Fruit fly (Drosophila melanogaster) whole organism, embryonic: Measurements from ENCODE around the gene CG7362.
A peak's percentile ranks its signal among the peaks of the same experiment; 100 is the strongest.

Experiments
- Bgb ChIP-seq: fragments of 200-800 bp; sonication (Bioruptor generic); IDR thresholded peaks from 2 replicates; pipeline ENCODE4 v1.3.6; 2022; ENCODE audit warnings: missing biosample characterization, missing genetic modification characterization; ENCODE audit not compliant: partially characterized antibody
- CG11504 ChIP-seq: fragments of 200-800 bp; sonication (Bioruptor generic); optimal IDR thresholded peaks from 3 replicates; lab custom pipeline; 2019; ENCODE audit warnings: missing biosample characterization, mild to moderate bottlenecking, missing genetic modification characterization, moderate library complexity
- CG15073 ChIP-seq: fragments of 200-800 bp; sonication (Bioruptor generic); optimal IDR thresholded peaks from 2 replicates; lab custom pipeline; 2016; ENCODE audit warnings: missing biosample characterization, missing genetic modification characterization
- CG1529 ChIP-seq: fragments of 200-800 bp; sonication (Bioruptor generic); optimal IDR thresholded peaks from 3 replicates; lab custom pipeline; 2018; ENCODE audit warnings: missing biosample characterization, missing genetic modification characterization
- CG1602 ChIP-seq: fragments of 200-800 bp; sonication (Bioruptor generic); optimal IDR thresholded peaks from 3 replicates; lab custom pipeline; 2016; ENCODE audit warnings: missing biosample characterization, missing genetic modification characterization
- CG16863 ChIP-seq: fragments of 200-800 bp; sonication (Bioruptor generic); optimal IDR thresholded peaks from 3 replicates; lab custom pipeline; 2016; ENCODE audit warnings: missing biosample characterization, missing genetic modification characterization
- CG2120 ChIP-seq: fragments of 200-800 bp; sonication (Bioruptor generic); optimal IDR thresholded peaks from 3 replicates; lab custom pipeline; 2016; ENCODE audit warnings: missing biosample characterization, missing genetic modification characterization
- CG2889 ChIP-seq: fragments of 200-800 bp; sonication (Bioruptor generic); IDR thresholded peaks from 3 replicates; pipeline ENCODE4 v1.3.6; 2022; ENCODE audit warnings: missing biosample characterization, missing genetic modification characterization
- CG33213 ChIP-seq: fragments of 200-800 bp; sonication (Bioruptor generic); optimal IDR thresholded peaks from 3 replicates; lab custom pipeline; 2016; ENCODE audit warnings: missing biosample characterization, missing genetic modification characterization
- CG3847 ChIP-seq: fragments of 200-800 bp; sonication (Bioruptor generic); IDR thresholded peaks from 2 replicates; pipeline ENCODE4 v1.3.6; 2022; ENCODE audit warnings: missing biosample characterization, missing genetic modification characterization
- CG4424 ChIP-seq: fragments of 200-800 bp; sonication (Bioruptor generic); optimal IDR thresholded peaks from 3 replicates; lab custom pipeline; 2016; ENCODE audit warnings: missing biosample characterization, missing genetic modification characterization
- CG7556 ChIP-seq: fragments of 200-800 bp; sonication (Bioruptor generic); optimal IDR thresholded peaks from 2 replicates; lab custom pipeline; 2017; ENCODE audit warnings: missing biosample characterization, mild to moderate bottlenecking, missing genetic modification characterization
- CG7963 ChIP-seq: fragments of 200-800 bp; sonication (Bioruptor generic); IDR thresholded peaks from 3 replicates; pipeline ENCODE4 v1.3.6; 2022; ENCODE audit warnings: missing biosample characterization, missing genetic modification characterization; ENCODE audit not compliant: partially characterized antibody
- CG8089 ChIP-seq: fragments of 200-800 bp; sonication (Bioruptor generic); optimal IDR thresholded peaks from 3 replicates; lab custom pipeline; 2016; ENCODE audit warnings: missing biosample characterization, missing genetic modification characterization
- CG8281 ChIP-seq: fragments of 200-800 bp; sonication (Bioruptor generic); optimal IDR thresholded peaks from 2 replicates; lab custom pipeline; 2018; ENCODE audit warnings: missing biosample characterization, mild to moderate bottlenecking, missing genetic modification characterization, moderate library complexity
- CG8290 ChIP-seq, 3 experiments: fragments of 200-800 bp; sonication (Bioruptor generic); optimal IDR thresholded peaks; 2 replicates each; lab custom pipeline; 2016 to 2019; ENCODE audit warnings: missing biosample characterization in 3 of 3, missing genetic modification characterization in 3 of 3, mild to moderate bottlenecking in 2 of 3, moderate library complexity in 1 of 3
- CG8359 ChIP-seq: fragments of 200-800 bp; sonication (Bioruptor generic); optimal IDR thresholded peaks from 2 replicates; lab custom pipeline; 2017; ENCODE audit warnings: missing biosample characterization, mild to moderate bottlenecking, missing genetic modification characterization, borderline replicate concordance
- CG9876 ChIP-seq: fragments of 200-800 bp; sonication (Bioruptor generic); optimal IDR thresholded peaks from 2 replicates; lab custom pipeline; 2016; ENCODE audit warnings: missing biosample characterization, missing genetic modification characterization
- CTCF ChIP-seq: fragments of 200-800 bp; sonication (Bioruptor generic); optimal IDR thresholded peaks from 2 replicates; lab custom pipeline; 2017; ENCODE audit warnings: missing biosample characterization, mild to moderate bottlenecking, missing genetic modification characterization, moderate library complexity
- D19A ChIP-seq: fragments of 200-800 bp; optimal IDR thresholded peaks from 3 replicates; lab custom pipeline; 2019; ENCODE audit warnings: missing biosample characterization, mild to moderate bottlenecking, missing genetic modification characterization, moderate library complexity
- H2.0 ChIP-seq: fragments of 200-800 bp; sonication (Bioruptor generic); IDR thresholded peaks from 2 replicates; pipeline ENCODE4 v1.3.6; 2022; ENCODE audit warnings: missing biosample characterization, missing genetic modification characterization
- HLH4C ChIP-seq: fragments of 200-800 bp; sonication (Bioruptor generic); IDR thresholded peaks from 3 replicates; pipeline ENCODE4 v1.3.6; 2022; ENCODE audit warnings: missing biosample characterization, missing genetic modification characterization; ENCODE audit not compliant: partially characterized antibody
- Jarid2 ChIP-seq: fragments of 200-800 bp; sonication (Bioruptor generic); optimal IDR thresholded peaks from 3 replicates; lab custom pipeline; 2017; ENCODE audit warnings: mild to moderate bottlenecking, missing biosample characterization, missing genetic modification reagents, missing genetic modification characterization
- Lim3 ChIP-seq: fragments of 200-800 bp; sonication (Bioruptor generic); IDR thresholded peaks from 2 replicates; pipeline ENCODE4 v1.3.6; 2022; ENCODE audit warnings: missing biosample characterization, missing genetic modification characterization
- Neu2 ChIP-seq: fragments of 200-800 bp; sonication (Bioruptor generic); optimal IDR thresholded peaks from 3 replicates; lab custom pipeline; 2016; ENCODE audit warnings: missing biosample characterization, missing genetic modification characterization, borderline replicate concordance
- Oaz ChIP-seq: fragments of 200-800 bp; sonication (Bioruptor generic); IDR thresholded peaks from 2 replicates; pipeline ENCODE4 v1.3.6; 2022; ENCODE audit warnings: missing biosample characterization, missing genetic modification characterization
- Oli ChIP-seq: fragments of 200-800 bp; sonication (Bioruptor generic); optimal IDR thresholded peaks from 2 replicates; lab custom pipeline; 2018; ENCODE audit warnings: missing biosample characterization, mild to moderate bottlenecking, missing genetic modification characterization, moderate library complexity
- PHDP ChIP-seq: fragments of 200-800 bp; sonication (Bioruptor generic); optimal IDR thresholded peaks from 3 replicates; lab custom pipeline; 2018; ENCODE audit warnings: missing biosample characterization, mild to moderate bottlenecking, missing genetic modification characterization, moderate library complexity
- Pdp1 ChIP-seq, 2 experiments: fragments of 200-800 bp; sonication (Bioruptor generic); optimal IDR thresholded peaks; 3 replicates each; lab custom pipeline; 2016; ENCODE audit warnings: missing biosample characterization in 2 of 2, missing genetic modification characterization in 2 of 2, mild to moderate bottlenecking in 1 of 2, moderate library complexity in 1 of 2
- Ptx1 ChIP-seq: fragments of 200-800 bp; sonication (Bioruptor generic); IDR thresholded peaks from 2 replicates; pipeline ENCODE4 v1.3.6; 2022; ENCODE audit warnings: missing biosample characterization, missing genetic modification characterization
- Rx ChIP-seq: fragments of 200-800 bp; sonication (Bioruptor generic); IDR thresholded peaks from 2 replicates; pipeline ENCODE4 v1.3.6; 2022; ENCODE audit warnings: missing biosample characterization, missing genetic modification characterization
- btn ChIP-seq: fragments of 200-800 bp; sonication (Bioruptor generic); optimal IDR thresholded peaks from 2 replicates; lab custom pipeline; 2016; ENCODE audit warnings: missing biosample characterization, missing genetic modification characterization
- chm ChIP-seq: fragments of 200-800 bp; sonication (Bioruptor generic); IDR thresholded peaks from 2 replicates; pipeline ENCODE4 v1.3.6; 2022; ENCODE audit warnings: missing biosample characterization, missing genetic modification characterization
- ci ChIP-seq: fragments of 200-800 bp; sonication (Bioruptor generic); IDR thresholded peaks from 3 replicates; pipeline ENCODE4 v1.3.6; 2022; ENCODE audit warnings: missing biosample characterization, missing genetic modification characterization
- crc ChIP-seq: fragments of 200-800 bp; sonication (Bioruptor generic); optimal IDR thresholded peaks from 2 replicates; lab custom pipeline; 2016; ENCODE audit warnings: missing biosample characterization, missing genetic modification characterization
- danr ChIP-seq: fragments of 200-800 bp; sonication (Bioruptor generic); IDR thresholded peaks from 2 replicates; pipeline ENCODE4 v1.3.6; 2022; ENCODE audit warnings: missing biosample characterization, missing genetic modification characterization
- dysf ChIP-seq: fragments of 200-800 bp; sonication (Bioruptor generic); IDR thresholded peaks from 3 replicates; pipeline ENCODE4 v1.3.6; 2022; ENCODE audit warnings: missing biosample characterization, missing genetic modification characterization
- eyg ChIP-seq: fragments of 200-800 bp; sonication (Bioruptor generic); optimal IDR thresholded peaks from 3 replicates; lab custom pipeline; 2016; ENCODE audit warnings: missing biosample characterization, missing genetic modification characterization
- grau ChIP-seq: fragments of 200-800 bp; optimal IDR thresholded peaks from 3 replicates; lab custom pipeline; 2019; ENCODE audit warnings: missing biosample characterization, mild to moderate bottlenecking, missing genetic modification characterization, moderate library complexity
- gsb ChIP-seq: fragments of 200-800 bp; sonication (Bioruptor generic); IDR thresholded peaks from 2 replicates; pipeline ENCODE4 v1.3.6; 2022; ENCODE audit warnings: missing biosample characterization, missing genetic modification characterization
- kay ChIP-seq: fragments of 200-800 bp; sonication (Bioruptor generic); optimal IDR thresholded peaks from 2 replicates; lab custom pipeline; 2016; ENCODE audit warnings: missing biosample characterization, missing genetic modification characterization
- ken ChIP-seq: fragments of 200-800 bp; sonication (Bioruptor generic); IDR thresholded peaks from 3 replicates; pipeline ENCODE4 v1.3.6; 2022; ENCODE audit warnings: missing biosample characterization, missing genetic modification characterization
- lilli ChIP-seq: fragments of 200-800 bp; sonication (Bioruptor generic); optimal IDR thresholded peaks from 3 replicates; lab custom pipeline; 2016; ENCODE audit warnings: missing biosample characterization, missing genetic modification characterization
- p53 ChIP-seq: fragments of 200-800 bp; sonication (Bioruptor generic); optimal IDR thresholded peaks from 2 replicates; lab custom pipeline; 2016; ENCODE audit warnings: missing biosample characterization, missing genetic modification characterization
- pho ChIP-seq: fragments of 200-800 bp; sonication (Bioruptor generic); optimal IDR thresholded peaks from 2 replicates; lab custom pipeline; 2016; ENCODE audit warnings: missing biosample characterization, missing genetic modification characterization
- phol ChIP-seq: fragments of 200-800 bp; sonication (Bioruptor generic); optimal IDR thresholded peaks from 3 replicates; lab custom pipeline; 2018; ENCODE audit warnings: missing biosample characterization, mild to moderate bottlenecking, missing genetic modification characterization, moderate library complexity
- psq ChIP-seq: fragments of 200-800 bp; sonication (Bioruptor generic); optimal IDR thresholded peaks from 2 replicates; lab custom pipeline; 2017; ENCODE audit warnings: missing biosample characterization, missing genetic modification characterization
- toy ChIP-seq: fragments of 200-800 bp; sonication (Bioruptor generic); IDR thresholded peaks from 2 replicates; pipeline ENCODE4 v1.3.6; 2022; ENCODE audit warnings: missing biosample characterization, missing genetic modification characterization
- trem ChIP-seq: fragments of 200-800 bp; optimal IDR thresholded peaks from 3 replicates; lab custom pipeline; 2019; ENCODE audit warnings: missing biosample characterization, mild to moderate bottlenecking, missing genetic modification characterization, moderate library complexity
- unpg ChIP-seq: fragments of 200-800 bp; sonication (Bioruptor generic); optimal IDR thresholded peaks from 3 replicates; lab custom pipeline; 2018; ENCODE audit warnings: missing biosample characterization, mild to moderate bottlenecking, missing genetic modification characterization, moderate library complexity
- wdn ChIP-seq: fragments of 200-800 bp; sonication (Bioruptor generic); IDR thresholded peaks from 2 replicates; pipeline ENCODE4 v1.3.6; 2022; ENCODE audit warnings: missing biosample characterization, missing genetic modification characterization

The CG7362 gene

dm6 chr3R:14706860-14707259 is 47.4 kb downstream of the CG7362 start (continued):
- TF ChIP-seq Bgb (GFP tag; lab: Robert Waterston, UW), result peak; percentile 69
- TF ChIP-seq H2.0 (GFP tag; lab: Robert Waterston, UW), result peak; percentile 68; the same call in 1 of the 2 replicates
- peak; percentile 62 for TF ChIP-seq Rx
- peak; percentile 12 for TF ChIP-seq D19A
- TF ChIP-seq CG1529 (GFP tag; lab: Kevin White, UChicago), result no peak
- TF ChIP-seq CG2120 (GFP tag; lab: Kevin White, UChicago), result peak; percentile 78
- TF ChIP-seq unpg (GFP tag; lab: Kevin White, UChicago), result peak; percentile 50
- no peak for TF ChIP-seq CG15073 (GFP tag; lab: Kevin White, UChicago)
- no peak for TF ChIP-seq kay (GFP tag; lab: Kevin White, UChicago)
- peak; percentile 91 for TF ChIP-seq HLH4C (GFP tag; lab: Robert Waterston, UW)
- peak; percentile 26 for TF ChIP-seq CG16863 (GFP tag; lab: Kevin White, UChicago)
- peak; percentile 53 for TF ChIP-seq Oaz
- no peak for TF ChIP-seq CG1602 (GFP tag; lab: Kevin White, UChicago)
- TF ChIP-seq eyg, result peak; percentile 57
- no peak for TF ChIP-seq CG8359 (GFP tag; lab: Kevin White, UChicago)
- TF ChIP-seq psq (GFP tag; lab: Kevin White, UChicago), result no peak
- TF ChIP-seq PHDP (tag; lab: Kevin White, UChicago), result peak; percentile 63
- peak; percentile 70 for TF ChIP-seq lilli (GFP tag; lab: Kevin White, UChicago)
- peak; percentile 33; the same call in 1 of the 2 replicates for TF ChIP-seq danr (GFP tag; lab: Robert Waterston, UW)
- TF ChIP-seq CG33213 (GFP tag; lab: Kevin White, UChicago), result no peak
- TF ChIP-seq CG8089, result peak; percentile 19
- peak; percentile 70; the same call in 2 of the 3 replicates for TF ChIP-seq CG2889 (GFP tag; lab: Robert Waterston, UW)
- TF ChIP-seq chm (GFP tag; lab: Robert Waterston, UW), result 0 out of 2 replicates have a peak, but pooled peaks have one; percentile 17
- peak; percentile 34; the same call in 1 of the 2 replicates for TF ChIP-seq Lim3 (GFP tag; lab: Robert Waterston, UW)
- TF ChIP-seq p53 (GFP tag; lab: Kevin White, UChicago), result peak; percentile 3
- TF ChIP-seq Ptx1, result peak; percentile 80
- TF ChIP-seq gsb (GFP tag; lab: Robert Waterston, UW), result peak; percentile 65
- peak; percentile 33 for TF ChIP-seq pho (GFP tag; lab: Kevin White, UChicago)
- TF ChIP-seq grau (tag; lab: Kevin White, UChicago), result peak; percentile 51
- peak; percentile 41; the same call in 1 of the 2 replicates for TF ChIP-seq toy (GFP tag; lab: Robert Waterston, UW)
- peak; percentile 45 to 59 for TF ChIP-seq Pdp1 (GFP tag; optimal IDR thresholded peaks at IDR 0.05; lab: Kevin White, UChicago)
- peak; percentile 48 for TF ChIP-seq phol (tag; lab: Kevin White, UChicago)
- TF ChIP-seq ci, result peak; percentile 80
- TF ChIP-seq CTCF, result no peak
- TF ChIP-seq CG8281 (tag; lab: Kevin White, UChicago), result peak; percentile 2
- peak; percentile 27 for TF ChIP-seq btn (GFP tag; lab: Kevin White, UChicago)
- peak; percentile 81 for TF ChIP-seq dysf
- peak; percentile 64; the same call in 2 of the 3 replicates for TF ChIP-seq ken (GFP tag; lab: Robert Waterston, UW)
- TF ChIP-seq Neu2 (GFP tag; lab: Kevin White, UChicago), result peak; percentile 12
- no peak for TF ChIP-seq CG8290 (GFP tag; optimal IDR thresholded peaks at IDR 0.05; lab: Kevin White, UChicago)
- peak in 1 of 2 experiments; percentile 73 for TF ChIP-seq CG8290 (tag; optimal IDR thresholded peaks at IDR 0.05; lab: Kevin White, UChicago)
- no peak for TF ChIP-seq Jarid2 (GFP tag; lab: Kevin White, UChicago)
- no peak for TF ChIP-seq trem (tag; lab: Kevin White, UChicago)
- TF ChIP-seq CG7556, result peak; percentile 37
- peak; percentile 62 for TF ChIP-seq CG7963
- TF ChIP-seq CG9876, result peak; percentile 37
- peak; percentile 73 for TF ChIP-seq CG3847 (GFP tag; lab: Robert Waterston, UW)
- 0 out of 2 replicates have a peak, but pooled peaks have one; percentile 44 for TF ChIP-seq wdn (GFP tag; lab: Robert Waterston, UW)
- TF ChIP-seq crc (GFP tag; lab: Kevin White, UChicago), result peak; percentile 46
- TF ChIP-seq Oli, result peak; percentile 48
- peak; percentile 57 for TF ChIP-seq CG11504 (tag; lab: Kevin White, UChicago)
- TF ChIP-seq CG4424, result peak; percentile 18
